Fruit fly (Drosophila melanogaster) whole organism, embryonic: Measurements from ENCODE around the gene Vm26Ab.

Experiments
- Antp ChIP-seq: fragments of 200-800 bp; sonication (Bioruptor generic); optimal IDR thresholded peaks from 3 replicates; lab custom pipeline; 2016; ENCODE audit warnings: missing biosample characterization, missing genetic modification characterization
- Atf3 ChIP-seq: fragments of 200-800 bp; sonication (Bioruptor generic); optimal IDR thresholded peaks from 3 replicates; lab custom pipeline; 2016; ENCODE audit warnings: missing biosample characterization, missing genetic modification characterization
- B-H1 ChIP-seq: fragments of 200-800 bp; sonication (Bioruptor generic); IDR thresholded peaks from 3 replicates; pipeline ENCODE4 v1.3.6; 2022; ENCODE audit warnings: missing biosample characterization, missing genetic modification characterization
- CG10366 ChIP-seq: fragments of 200-800 bp; sonication (Bioruptor generic); IDR thresholded peaks from 2 replicates; pipeline ENCODE4 v1.3.6; 2022; ENCODE audit warnings: missing biosample characterization, missing genetic modification characterization
- CG11504 ChIP-seq: fragments of 200-800 bp; sonication (Bioruptor generic); optimal IDR thresholded peaks from 3 replicates; lab custom pipeline; 2019; ENCODE audit warnings: missing biosample characterization, mild to moderate bottlenecking, missing genetic modification characterization, moderate library complexity
- CG12769 ChIP-seq: fragments of 200-800 bp; sonication (Bioruptor generic); optimal IDR thresholded peaks from 2 replicates; lab custom pipeline; 2019; ENCODE audit warnings: missing biosample characterization, mild to moderate bottlenecking, missing genetic modification characterization, moderate library complexity
- CG14710 ChIP-seq: fragments of 200-800 bp; sonication (Bioruptor generic); optimal IDR thresholded peaks from 3 replicates; lab custom pipeline; 2019; ENCODE audit warnings: missing biosample characterization, mild to moderate bottlenecking, missing genetic modification characterization, moderate library complexity
- CG15269 ChIP-seq: fragments of 200-800 bp; sonication (Bioruptor generic); optimal IDR thresholded peaks from 2 replicates; lab custom pipeline; 2018; ENCODE audit warnings: missing biosample characterization, mild to moderate bottlenecking, missing genetic modification characterization, moderate library complexity
- CG17361 ChIP-seq: fragments of 200-800 bp; sonication (Bioruptor generic); IDR thresholded peaks from 3 replicates; pipeline ENCODE4 v1.3.6; 2022; ENCODE audit warnings: missing biosample characterization, missing genetic modification characterization
- CG17912 ChIP-seq: fragments of 200-800 bp; sonication (Bioruptor generic); optimal IDR thresholded peaks from 2 replicates; lab custom pipeline; 2018; ENCODE audit warnings: missing biosample characterization, mild to moderate bottlenecking, missing genetic modification characterization
- CG2712 ChIP-seq: fragments of 200-800 bp; optimal IDR thresholded peaks from 3 replicates; lab custom pipeline; 2019; ENCODE audit warnings: missing biosample characterization, mild to moderate bottlenecking, missing genetic modification characterization, moderate library complexity
- CG30020 ChIP-seq: fragments of 200-800 bp; optimal IDR thresholded peaks from 2 replicates; lab custom pipeline; 2019; ENCODE audit warnings: missing biosample characterization, mild to moderate bottlenecking, missing genetic modification characterization, moderate library complexity
- CG3065 ChIP-seq: fragments of 200-800 bp; sonication (Bioruptor generic); optimal IDR thresholded peaks from 2 replicates; lab custom pipeline; 2016; ENCODE audit warnings: missing biosample characterization, missing genetic modification characterization
- CG31365 ChIP-seq: fragments of 200-800 bp; sonication (Bioruptor generic); optimal IDR thresholded peaks from 2 replicates; lab custom pipeline; 2018; ENCODE audit warnings: missing biosample characterization, mild to moderate bottlenecking, missing genetic modification characterization
- CG3281 ChIP-seq: fragments of 200-800 bp; sonication (Bioruptor generic); optimal IDR thresholded peaks from 3 replicates; lab custom pipeline; 2017; ENCODE audit warnings: missing biosample characterization, mild to moderate bottlenecking, missing genetic modification characterization
- CG34224 ChIP-seq: fragments of 200-800 bp; sonication (Bioruptor generic); IDR thresholded peaks from 3 replicates; pipeline ENCODE4 v1.3.6; 2022; ENCODE audit warnings: missing biosample characterization, missing genetic modification characterization; ENCODE audit not compliant: partially characterized antibody
- CG3847 ChIP-seq: fragments of 200-800 bp; sonication (Bioruptor generic); IDR thresholded peaks from 2 replicates; pipeline ENCODE4 v1.3.6; 2022; ENCODE audit warnings: missing biosample characterization, missing genetic modification characterization
- CG4282 ChIP-seq: fragments of 200-800 bp; sonication (Bioruptor generic); optimal IDR thresholded peaks from 2 replicates; lab custom pipeline; 2016; ENCODE audit warnings: missing biosample characterization, missing genetic modification characterization
- CG4424 ChIP-seq: fragments of 200-800 bp; sonication (Bioruptor generic); optimal IDR thresholded peaks from 3 replicates; lab custom pipeline; 2016; ENCODE audit warnings: missing biosample characterization, missing genetic modification characterization
- CG5953 ChIP-seq: fragments of 200-800 bp; sonication (Bioruptor generic); IDR thresholded peaks from 2 replicates; pipeline ENCODE4 v1.3.6; 2022; ENCODE audit warnings: missing biosample characterization, missing genetic modification characterization
- CG7963 ChIP-seq: fragments of 200-800 bp; sonication (Bioruptor generic); IDR thresholded peaks from 3 replicates; pipeline ENCODE4 v1.3.6; 2022; ENCODE audit warnings: missing biosample characterization, missing genetic modification characterization; ENCODE audit not compliant: partially characterized antibody
- CG8281 ChIP-seq: fragments of 200-800 bp; sonication (Bioruptor generic); optimal IDR thresholded peaks from 2 replicates; lab custom pipeline; 2018; ENCODE audit warnings: missing biosample characterization, mild to moderate bottlenecking, missing genetic modification characterization, moderate library complexity
- CG8944 ChIP-seq: fragments of 200-800 bp; sonication (Bioruptor generic); optimal IDR thresholded peaks from 3 replicates; lab custom pipeline; 2016; ENCODE audit warnings: missing biosample characterization, missing genetic modification characterization
- H15 ChIP-seq: fragments of 200-800 bp; sonication (Bioruptor generic); IDR thresholded peaks from 3 replicates; pipeline ENCODE4 v1.3.6; 2022; ENCODE audit warnings: missing biosample characterization, missing genetic modification characterization
- H2.0 ChIP-seq: fragments of 200-800 bp; sonication (Bioruptor generic); IDR thresholded peaks from 2 replicates; pipeline ENCODE4 v1.3.6; 2022; ENCODE audit warnings: missing biosample characterization, missing genetic modification characterization
- HmgZ ChIP-seq: fragments of 200-800 bp; sonication (Bioruptor generic); optimal IDR thresholded peaks from 2 replicates; lab custom pipeline; 2018; ENCODE audit warnings: missing biosample characterization, mild to moderate bottlenecking, missing genetic modification characterization
- MBD-R2 ChIP-seq: fragments of 200-800 bp; sonication (Bioruptor generic); IDR thresholded peaks from 2 replicates; pipeline ENCODE4 v1.3.6; 2022; ENCODE audit warnings: missing biosample characterization, missing genetic modification characterization
- MTF-1 ChIP-seq: fragments of 200-800 bp; sonication (Bioruptor generic); optimal IDR thresholded peaks from 2 replicates; lab custom pipeline; 2018; ENCODE audit warnings: missing biosample characterization, mild to moderate bottlenecking, missing genetic modification characterization, borderline replicate concordance
- Nf-YC ChIP-seq: fragments of 200-800 bp; optimal IDR thresholded peaks from 3 replicates; lab custom pipeline; 2019; ENCODE audit warnings: missing biosample characterization, mild to moderate bottlenecking, missing genetic modification characterization, moderate library complexity
- Side ChIP-seq: fragments of 200-800 bp; sonication (Bioruptor generic); optimal IDR thresholded peaks from 2 replicates; lab custom pipeline; 2016; ENCODE audit warnings: missing biosample characterization, missing genetic modification characterization
- bab2 ChIP-seq: fragments of 200-800 bp; sonication (Bioruptor generic); optimal IDR thresholded peaks from 2 replicates; lab custom pipeline; 2016; ENCODE audit warnings: missing biosample characterization, missing genetic modification characterization
- chn ChIP-seq: fragments of 200-800 bp; sonication (Bioruptor generic); optimal IDR thresholded peaks from 2 replicates; lab custom pipeline; 2016; ENCODE audit warnings: missing biosample characterization, missing genetic modification characterization
- ci ChIP-seq: fragments of 200-800 bp; sonication (Bioruptor generic); IDR thresholded peaks from 3 replicates; pipeline ENCODE4 v1.3.6; 2022; ENCODE audit warnings: missing biosample characterization, missing genetic modification characterization
- corto ChIP-seq: fragments of 200-800 bp; sonication (Bioruptor generic); optimal IDR thresholded peaks from 2 replicates; lab custom pipeline; 2016; ENCODE audit warnings: missing biosample characterization, mild to moderate bottlenecking, missing genetic modification characterization, moderate library complexity
- croc ChIP-seq: fragments of 200-800 bp; sonication (Bioruptor generic); conservative IDR thresholded peaks from 3 replicates; pipeline ENCODE4 v1.3.6; 2022; ENCODE audit warnings: missing biosample characterization, missing genetic modification characterization
- cwo ChIP-seq: fragments of 200-800 bp; sonication (Bioruptor generic); optimal IDR thresholded peaks from 3 replicates; lab custom pipeline; 2017; ENCODE audit warnings: missing biosample characterization, missing genetic modification characterization, mild to moderate bottlenecking, moderate library complexity, missing genetic modification reagents
- emc ChIP-seq: fragments of 200-800 bp; sonication (Bioruptor generic); optimal IDR thresholded peaks from 2 replicates; lab custom pipeline; 2016; ENCODE audit warnings: missing biosample characterization, missing genetic modification characterization
- esg ChIP-seq: fragments of 200-800 bp; sonication (Bioruptor generic); conservative IDR thresholded peaks from 2 replicates; pipeline ENCODE4 v1.3.6; 2022; ENCODE audit warnings: missing biosample characterization, missing genetic modification characterization
- gem ChIP-seq: fragments of 200-800 bp; sonication (Bioruptor generic); optimal IDR thresholded peaks from 2 replicates; lab custom pipeline; 2019; ENCODE audit warnings: missing biosample characterization, mild to moderate bottlenecking, missing genetic modification characterization, moderate library complexity
- gt ChIP-seq: fragments of 200-800 bp; sonication (Bioruptor generic); IDR thresholded peaks from 2 replicates; pipeline ENCODE4 v1.3.6; 2022; ENCODE audit warnings: missing biosample characterization, missing genetic modification characterization
- jigr1 ChIP-seq: fragments of 200-800 bp; sonication (Bioruptor generic); IDR thresholded peaks from 3 replicates; pipeline ENCODE4 v1.3.6; 2022; ENCODE audit warnings: missing biosample characterization, missing genetic modification characterization
- lov ChIP-seq, 2 experiments: fragments of 200-800 bp in 1 of 2; fragments of >200 bp in 1 of 2; sonication (Bioruptor generic) in 1 of 2; IDR thresholded peaks in 1 of 2; optimal IDR thresholded peaks in 1 of 2; 2 replicates in 1 of 2; 3 replicates in 1 of 2; pipeline versions ENCODE4 v1.3.6 to Lab custom; 2017 to 2022; ENCODE audit warnings: missing biosample characterization in 1 of 2, missing genetic modification characterization in 1 of 2
- ranshi ChIP-seq: fragments of 200-800 bp; sonication (Bioruptor generic); IDR thresholded peaks from 2 replicates; pipeline ENCODE4 v1.3.6; 2022; ENCODE audit warnings: missing biosample characterization, missing genetic modification characterization
- seq ChIP-seq: fragments of 200-800 bp; sonication (Bioruptor generic); IDR thresholded peaks from 2 replicates; pipeline ENCODE4 v1.3.6; 2022; ENCODE audit warnings: missing biosample characterization, missing genetic modification characterization
- shn ChIP-seq: fragments of 200-800 bp; sonication (Bioruptor generic); optimal IDR thresholded peaks from 3 replicates; lab custom pipeline; 2016; ENCODE audit warnings: missing biosample characterization, missing genetic modification characterization
- sqz ChIP-seq: fragments of 200-800 bp; sonication (Bioruptor generic); optimal IDR thresholded peaks from 3 replicates; lab custom pipeline; 2018; ENCODE audit warnings: missing biosample characterization, mild to moderate bottlenecking, missing genetic modification characterization
- unpg ChIP-seq: fragments of 200-800 bp; sonication (Bioruptor generic); optimal IDR thresholded peaks from 3 replicates; lab custom pipeline; 2018; ENCODE audit warnings: missing biosample characterization, mild to moderate bottlenecking, missing genetic modification characterization, moderate library complexity
- vfl ChIP-seq: fragments of 200-800 bp; sonication (Bioruptor generic); optimal IDR thresholded peaks from 2 replicates; lab custom pipeline; 2016; ENCODE audit warnings: missing biosample characterization, missing genetic modification characterization
- vvl ChIP-seq: fragments of 200-800 bp; sonication (Bioruptor generic); IDR thresholded peaks from 2 replicates; pipeline ENCODE4 v1.3.6; 2022; ENCODE audit warnings: missing biosample characterization, missing genetic modification characterization
- z ChIP-seq: fragments of 200-800 bp; sonication (Bioruptor generic); IDR thresholded peaks from 3 replicates; pipeline ENCODE4 v1.3.6; 2022; ENCODE audit warnings: missing biosample characterization, missing genetic modification characterization
- zen ChIP-seq: fragments of 200-800 bp; sonication (Bioruptor generic); optimal IDR thresholded peaks from 3 replicates; lab custom pipeline; 2018; ENCODE audit warnings: missing biosample characterization, mild to moderate bottlenecking, missing genetic modification characterization, moderate library complexity

The Vm26Ab gene

dm6 chr2L:5999247-5999646 is 42.4 kb downstream of the Vm26Ab start, which contains the start of gene Kdm5 (continued):
- TF ChIP-seq CG3847 (peak; percentile 55), unpg (GFP tag; lab: Kevin White, UChicago) (no peak), gt (GFP tag; lab: Robert Waterston, UW) (no peak), chn (peak; percentile 28), CG14710 (peak; percentile 46), CG15269 (no peak), bab2 (GFP tag; lab: Kevin White, UChicago) (no peak), CG17361 (no peak), lov (optimal IDR thresholded peaks at IDR 0.05; lab: Kevin White, UChicago) (no peak), lov (GFP tag; IDR thresholded peaks at IDR 0.05; lab: Robert Waterston, UW) (no peak), CG5953 (GFP tag; lab: Robert Waterston, UW) (no peak), B-H1 (GFP tag; lab: Robert Waterston, UW) (no peak), CG10366 (GFP tag; lab: Robert Waterston, UW) (peak; percentile 24; the same call in 1 of the 2 replicates), jigr1 (GFP tag; lab: Robert Waterston, UW) (no peak), Atf3 (GFP tag; lab: Kevin White, UChicago) (no peak), CG34224 (GFP tag; lab: Robert Waterston, UW) (no peak), H15 (no peak), CG7963 (GFP tag; lab: Robert Waterston, UW) (no peak), CG8944 (GFP tag; lab: Kevin White, UChicago) (peak; percentile 23), H2.0 (GFP tag; lab: Robert Waterston, UW) (no peak), CG2712 (tag; lab: Kevin White, UChicago) (peak; percentile 24), CG30020 (peak; percentile 1), CG4424 (GFP tag; lab: Kevin White, UChicago) (no peak), ci (GFP tag; lab: Robert Waterston, UW) (peak; percentile 87), ranshi (peak; percentile 43; the same call in 1 of the 2 replicates), HmgZ (tag; lab: Kevin White, UChicago) (peak; percentile 62), CG31365 (no peak), Antp (GFP tag; lab: Kevin White, UChicago) (no peak), CG3281 (GFP tag; lab: Kevin White, UChicago) (peak; percentile 51), cwo (GFP tag; lab: Kevin White, UChicago) (no peak), shn (GFP tag; lab: Kevin White, UChicago) (peak; percentile 45), seq (no peak), CG3065 (GFP tag; lab: Kevin White, UChicago) (no peak), MTF-1 (GFP tag; lab: Kevin White, UChicago) (peak; percentile 30), Nf-YC (tag; lab: Kevin White, UChicago) (peak; percentile 68), croc (GFP tag; lab: Robert Waterston, UW) (no peak; the same call in 2 of the 3 replicates), CG11504 (tag; lab: Kevin White, UChicago) (peak; percentile 37), CG4282 (GFP tag; lab: Kevin White, UChicago) (no peak), sqz (peak; percentile 3), gem (tag; lab: Kevin White, UChicago) (no peak), esg (GFP tag; lab: Robert Waterston, UW) (no peak), Side (GFP tag; lab: Kevin White, UChicago) (peak; percentile 47), emc (GFP tag; lab: Kevin White, UChicago) (no peak), corto (GFP tag; lab: Kevin White, UChicago) (no peak), vfl (no peak), z (GFP tag; lab: Robert Waterston, UW) (no peak), MBD-R2 (peak; percentile 67), CG17912 (GFP tag; lab: Kevin White, UChicago) (no peak), CG8281 (no peak), CG12769 (tag; lab: Kevin White, UChicago) (no peak), zen (tag; lab: Kevin White, UChicago) (peak; percentile 16), vvl (GFP tag; lab: Robert Waterston, UW) (peak; percentile 61)
